Fruit fly (Drosophila melanogaster): ENCODE measurements around the gene CG14191.

Gene CG14191

dm6 chrX:19081365-19081764, at the start of gene CG14191:
Gene CG14191 (plus strand): TSS chrX:19081665.
- TF ChIP-seq CG16779 (tag; optimal IDR thresholded peaks at IDR 0.05) = no peak
- no peak for TF ChIP-seq CG6276 (GFP tag; optimal IDR thresholded peaks at IDR 0.05)
- TF ChIP-seq vri (GFP tag; optimal IDR thresholded peaks at IDR 0.05) = no peak
- no peak for TF ChIP-seq OdsH (GFP tag; optimal IDR thresholded peaks at IDR 0.05)
- TF ChIP-seq CG6854 (GFP tag; optimal IDR thresholded peaks at IDR 0.05) = no peak
- no peak for TF ChIP-seq salr (GFP tag; optimal IDR thresholded peaks at IDR 0.05)
- no peak for TF ChIP-seq CG32006 (GFP tag; optimal IDR thresholded peaks at IDR 0.05)
- TF ChIP-seq ss (GFP tag; optimal IDR thresholded peaks at IDR 0.05) = no peak
- TF ChIP-seq topi (GFP tag; optimal IDR thresholded peaks at IDR 0.05) = no peak
- TF ChIP-seq net (GFP tag; optimal IDR thresholded peaks at IDR 0.05) = no peak

dm6 chrX:19033739-19034138, 47.7 kb upstream of the CG14191 start:
- TF ChIP-seq CG6792 (GFP tag; optimal IDR thresholded peaks at IDR 0.05) (no peak), CG8632 (GFP tag; optimal IDR thresholded peaks at IDR 0.05) (no peak), CG8119 (GFP tag; IDR thresholded peaks at IDR 0.05) (no peak), eg (GFP tag; IDR thresholded peaks at IDR 0.05) (no peak), Hr4 (GFP tag; optimal IDR thresholded peaks at IDR 0.05) (no peak), Hr39 (GFP tag; optimal IDR thresholded peaks at IDR 0.05) (no peak), Ets21C (GFP tag; optimal IDR thresholded peaks at IDR 0.05) (no peak), CG3919 (GFP tag; optimal IDR thresholded peaks at IDR 0.05) (no peak)

dm6 chrX:19037137-19037536, 44.3 kb upstream of the CG14191 start:
- TF ChIP-seq CG34406 (GFP tag; optimal IDR thresholded peaks at IDR 0.05) (no peak), CG10631 (GFP tag; optimal IDR thresholded peaks at IDR 0.05) (no peak), CG11294 (GFP tag; IDR thresholded peaks at IDR 0.05) (no peak), CG3919 (GFP tag; optimal IDR thresholded peaks at IDR 0.05) (no peak), topi (GFP tag; optimal IDR thresholded peaks at IDR 0.05) (no peak), Hr4 (GFP tag; optimal IDR thresholded peaks at IDR 0.05) (no peak), Sox15 (GFP tag; optimal IDR thresholded peaks at IDR 0.05) (no peak), acj6 (GFP tag; optimal IDR thresholded peaks at IDR 0.05) (no peak), CG9139 (GFP tag; optimal IDR thresholded peaks at IDR 0.05) (no peak)

dm6 chrX:19040261-19040660, 41.2 kb upstream of the CG14191 start:
- TF ChIP-seq Hr39 (GFP tag; optimal IDR thresholded peaks at IDR 0.05) (no peak), Blimp-1 (GFP tag; optimal IDR thresholded peaks at IDR 0.05) (no peak), CG8632 (GFP tag; optimal IDR thresholded peaks at IDR 0.05) (no peak), Lpt (GFP tag; optimal IDR thresholded peaks at IDR 0.05) (no peak), CG6808 (GFP tag; optimal IDR thresholded peaks at IDR 0.05) (no peak), CG10631 (GFP tag; optimal IDR thresholded peaks at IDR 0.05) (no peak), CG15336 (GFP tag; IDR thresholded peaks at IDR 0.05) (no peak)

dm6 chrX:19050142-19050541, 31.3 kb upstream of the CG14191 start, which contains the start of gene Diedel3:
Gene Diedel3 (plus strand): TSS chrX:19050442.
- TF ChIP-seq Sox14 (GFP tag; optimal IDR thresholded peaks at IDR 0.05) (no peak), CG8119 (GFP tag; IDR thresholded peaks at IDR 0.05) (no peak), Hr39 (GFP tag; optimal IDR thresholded peaks at IDR 0.05) (no peak), CG15336 (GFP tag; IDR thresholded peaks at IDR 0.05) (no peak), vri (GFP tag; optimal IDR thresholded peaks at IDR 0.05) (no peak), CG34406 (GFP tag; optimal IDR thresholded peaks at IDR 0.05) (no peak), CG10631 (GFP tag; optimal IDR thresholded peaks at IDR 0.05) (no peak), CG6854 (GFP tag; optimal IDR thresholded peaks at IDR 0.05) (no peak), CG4318 (GFP tag; optimal IDR thresholded peaks at IDR 0.05) (no peak), CG16779 (tag; optimal IDR thresholded peaks at IDR 0.05) (no peak), fd59A (GFP tag; optimal IDR thresholded peaks at IDR 0.05) (no peak)

- TF ChIP-seq CG3032 (tag; optimal IDR thresholded peaks at IDR 0.05) = no peak
- TF ChIP-seq Eip78C (GFP tag) = no peak
- TF ChIP-seq CG6163 (GFP tag; IDR thresholded peaks at IDR 0.05) = no peak
- TF ChIP-seq dsx (GFP tag; optimal IDR thresholded peaks at IDR 0.05; ENCODE audit: poor library complexity, severe bottlenecking) = no peak
- TF ChIP-seq svp (GFP tag) = no peak
- no peak for TF ChIP-seq CG4318 (GFP tag; optimal IDR thresholded peaks at IDR 0.05)
Measured at dm6 chrX:19056611-19057010, 24.9 kb upstream of the CG14191 start, which contains the start of gene CG14190. Gene CG14190 (plus strand): TSS chrX:19056911.

All from whole organism, prepupa.